Fruit fly (Drosophila melanogaster) whole organism, wandering third instar larva: ENCODE data around the gene CG33543.

Experiments used
- CG9705 ChIP-seq: fragments of 200-800 bp; sonication (Bioruptor generic); optimal IDR thresholded peaks from 2 replicates; lab custom pipeline; 2018; ENCODE audit warnings: missing biosample characterization, mild to moderate bottlenecking, missing genetic modification characterization
- Dfd ChIP-seq: fragments of >200 bp; optimal IDR thresholded peaks from 2 replicates; lab custom pipeline; 2017; ENCODE audit warnings: missing biosample characterization, missing genetic modification characterization
- OdsH ChIP-seq: fragments of 200-800 bp; sonication (Bioruptor generic); optimal IDR thresholded peaks from 2 replicates; lab custom pipeline; 2016; ENCODE audit warnings: missing biosample characterization, mild to moderate bottlenecking, missing genetic modification characterization
- br ChIP-seq: fragments of 200-800 bp; sonication (Bioruptor generic); optimal IDR thresholded peaks from 2 replicates; lab custom pipeline; 2016; ENCODE audit warnings: missing biosample characterization, missing genetic modification characterization
- pan ChIP-seq: fragments of >200 bp; optimal IDR thresholded peaks from 2 replicates; lab custom pipeline; 2017
- psq ChIP-seq: fragments of 200-800 bp; sonication (Bioruptor generic); optimal IDR thresholded peaks from 3 replicates; lab custom pipeline; 2017; ENCODE audit warnings: missing biosample characterization, mild to moderate bottlenecking, missing genetic modification characterization, moderate library complexity

- TF ChIP-seq CG9705 (GFP tag; lab: Kevin White, UChicago) (no peak), br (GFP tag; lab: Kevin White, UChicago) (no peak), psq (GFP tag; lab: Kevin White, UChicago) (no peak), OdsH (GFP tag; lab: Kevin White, UChicago) (no peak), Dfd (GFP tag; lab: Kevin White, UChicago) (no peak), pan (no peak)
Measured at dm6 chr2L:1960056-1960455, 46.1 kb downstream of the CG33543 start.
